Worm (Caenorhabditis elegans) whole organism, mixed stage, embryonic: ENCODE measurements around the gene vps-33.2.

ENCODE experiments used
- bed-3 ChIP-seq: fragments of 200-800 bp; sonication (Bioruptor generic); optimal IDR thresholded peaks from 3 replicates; lab custom pipeline; 2018; ENCODE audit warnings: mild to moderate bottlenecking, missing genetic modification characterization, moderate library complexity, missing compliant biosample characterization
- elt-3 ChIP-seq: fragments of 150-350 bp; optimal IDR thresholded peaks from 2 replicates; lab custom pipeline; 2014; ENCODE audit warnings: missing biosample characterization, missing genetic modification characterization
- hlh-1 ChIP-seq: fragments of 150-350 bp; optimal IDR thresholded peaks from 2 replicates; lab custom pipeline; 2014; ENCODE audit warnings: missing biosample characterization, missing genetic modification reagents, missing genetic modification characterization
- mep-1 ChIP-seq: fragments of 150-350 bp; optimal IDR thresholded peaks from 2 replicates; lab custom pipeline; 2017; ENCODE audit warnings: missing biosample characterization, missing genetic modification reagents, missing genetic modification characterization, inconsistent platforms

- no peak for TF ChIP-seq bed-3 (GFP tag; lab: Kevin White, UChicago)
- TF ChIP-seq hlh-1 (tag; lab: Kevin White, UChicago) = no peak
- no peak for TF ChIP-seq mep-1 (tag; lab: Kevin White, UChicago)
- TF ChIP-seq elt-3 (tag; lab: Kevin White, UChicago) = no peak
Observed at ce11 chrII:6615232-6616029, 14.4 kb downstream of the vps-33.2 start.
